Worm (Caenorhabditis elegans) whole organism, early embryonic: ENCODE results near the gene T11F8.5.

Experiments used
- B0310.2 ChIP-seq: sonication (generic microtip); optimal IDR thresholded peaks from 2 replicates; lab custom pipeline; 2016; ENCODE audit warnings: mild to moderate bottlenecking, missing genetic modification characterization, missing compliant biosample characterization
- F13C5.2 ChIP-seq: sonication (generic microtip); optimal IDR thresholded peaks from 2 replicates; lab custom pipeline; 2017; ENCODE audit warnings: mild to moderate bottlenecking, missing genetic modification characterization, inconsistent platforms, missing compliant biosample characterization
- aly-1 ChIP-seq: sonication (generic microtip); optimal IDR thresholded peaks from 2 replicates; lab custom pipeline; 2016; ENCODE audit warnings: missing genetic modification characterization, missing compliant biosample characterization
- ama-1 ChIP-seq: fragments of 150-350 bp; optimal IDR thresholded peaks from 2 replicates; lab custom pipeline; 2014
- ceh-13 ChIP-seq: fragments of 200-800 bp; sonication (Bioruptor generic); optimal IDR thresholded peaks from 2 replicates; lab custom pipeline; 2018; ENCODE audit warnings: mild to moderate bottlenecking, missing genetic modification characterization, missing compliant biosample characterization
- ceh-36 ChIP-seq: sonication (generic microtip); optimal IDR thresholded peaks from 2 replicates; lab custom pipeline; 2016; ENCODE audit warnings: missing genetic modification characterization, inconsistent platforms, missing compliant biosample characterization
- ets-7 ChIP-seq: sonication (generic microtip); optimal IDR thresholded peaks from 2 replicates; lab custom pipeline; 2016; ENCODE audit warnings: missing genotype, missing genetic modification characterization, missing compliant biosample characterization
- flt-1 ChIP-seq: fragments of 200-800 bp; sonication (Bioruptor generic); IDR thresholded peaks from 2 replicates; pipeline ENCODE4 v1.3.6; 2022; ENCODE audit warnings: missing genetic modification characterization, missing compliant biosample characterization
- hmbx-1 ChIP-seq: sonication (generic microtip); optimal IDR thresholded peaks from 2 replicates; lab custom pipeline; 2016; ENCODE audit warnings: mild to moderate bottlenecking, missing genetic modification characterization, missing compliant biosample characterization
- hmg-4 ChIP-seq: fragments of 200-800 bp; sonication (Bioruptor generic); optimal IDR thresholded peaks from 2 replicates; lab custom pipeline; 2018; ENCODE audit warnings: mild to moderate bottlenecking, missing genetic modification characterization, missing compliant biosample characterization
- hnd-1 ChIP-seq: sonication (generic microtip); optimal IDR thresholded peaks from 2 replicates; lab custom pipeline; 2016; ENCODE audit warnings: missing genetic modification characterization, missing compliant biosample characterization
- pes-1 ChIP-seq: fragments of 200-800 bp; sonication (Bioruptor generic); IDR thresholded peaks from 2 replicates; pipeline ENCODE4 v1.3.6; 2022; ENCODE audit warnings: missing genetic modification reagents, missing genetic modification characterization, missing compliant biosample characterization
- scrt-1 ChIP-seq: fragments of 200-800 bp; sonication (Bioruptor generic); IDR thresholded peaks from 2 replicates; pipeline ENCODE4 v1.3.6; 2022; ENCODE audit warnings: missing genetic modification characterization, missing compliant biosample characterization
- sea-1 ChIP-seq: fragments of 200-800 bp; sonication (Bioruptor generic); conservative IDR thresholded peaks from 2 replicates; pipeline ENCODE4 v1.3.6; 2022; ENCODE audit warnings: missing genetic modification characterization, missing compliant biosample characterization
- tbx-11 ChIP-seq: fragments of 200-800 bp; sonication (Bioruptor generic); IDR thresholded peaks from 2 replicates; pipeline ENCODE4 v1.3.6; 2022; ENCODE audit warnings: missing genetic modification characterization, missing compliant biosample characterization
- tbx-37 ChIP-seq: fragments of 200-800 bp; sonication (Bioruptor generic); conservative IDR thresholded peaks from 2 replicates; pipeline ENCODE4 v1.3.6; 2022; ENCODE audit warnings: missing genetic modification reagents, missing genetic modification characterization, missing compliant biosample characterization
- tra-4 ChIP-seq: sonication (generic microtip); optimal IDR thresholded peaks from 2 replicates; lab custom pipeline; 2017; ENCODE audit warnings: missing genetic modification characterization, missing compliant biosample characterization

T11F8.5 gene

ce11 chrIV:5493692-5494091 lies 10.9 kb downstream of the T11F8.5 start, which contains the start of gene B0273.1:
B0273.1 (plus strand) TSS chrIV:5493992.
- TF ChIP-seq ceh-36 (tag; lab: Kevin White, UChicago): no peak
- no peak for TF ChIP-seq sea-1 (GFP tag; lab: Robert Waterston, UW)
- TF ChIP-seq ama-1 (lab: Kevin White, UChicago): no peak
- TF ChIP-seq F13C5.2 (tag; lab: Kevin White, UChicago): no peak
- TF ChIP-seq hnd-1: no peak
- TF ChIP-seq flt-1 (GFP tag; lab: Robert Waterston, UW): no peak
- no peak for TF ChIP-seq pes-1 (GFP tag; lab: Robert Waterston, UW)
- TF ChIP-seq scrt-1 (GFP tag; lab: Robert Waterston, UW): no peak
- TF ChIP-seq ets-7 (tag; lab: Kevin White, UChicago): no peak
- no peak for TF ChIP-seq hmg-4
- no peak for TF ChIP-seq hmbx-1 (tag; lab: Kevin White, UChicago)

- TF ChIP-seq tra-4 (tag; lab: Kevin White, UChicago) (no peak), hnd-1 (no peak), tbx-37 (GFP tag; lab: Robert Waterston, UW) (no peak), ceh-13 (GFP tag; lab: Kevin White, UChicago) (no peak)
Observed at ce11 chrIV:5494099-5494498, 11.3 kb downstream of the T11F8.5 start.

- TF ChIP-seq ets-7 (tag; lab: Kevin White, UChicago) (no peak), tra-4 (tag; lab: Kevin White, UChicago) (no peak), hmbx-1 (tag; lab: Kevin White, UChicago) (no peak)
Observed at ce11 chrIV:5501414-5501813, 18.6 kb downstream of the T11F8.5 start.

ce11 chrIV:5502610-5503009 lies 19.8 kb downstream of the T11F8.5 start:
- TF ChIP-seq B0310.2 (tag; lab: Kevin White, UChicago): no peak
- TF ChIP-seq pes-1 (GFP tag; lab: Robert Waterston, UW): no peak
- no peak for TF ChIP-seq ets-7 (tag; lab: Kevin White, UChicago)
- TF ChIP-seq tbx-11: no peak
- TF ChIP-seq tbx-37 (GFP tag; lab: Robert Waterston, UW): no peak
- no peak for TF ChIP-seq hmg-4
- TF ChIP-seq hmbx-1 (tag; lab: Kevin White, UChicago): no peak
- no peak for TF ChIP-seq ceh-13 (GFP tag; lab: Kevin White, UChicago)
- TF ChIP-seq flt-1 (GFP tag; lab: Robert Waterston, UW): no peak
- TF ChIP-seq scrt-1 (GFP tag; lab: Robert Waterston, UW): no peak
- TF ChIP-seq ama-1 (lab: Kevin White, UChicago): no peak
- TF ChIP-seq ceh-36 (tag; lab: Kevin White, UChicago): no peak
- TF ChIP-seq tra-4 (tag; lab: Kevin White, UChicago): no peak
- TF ChIP-seq hnd-1: no peak

DNA sequence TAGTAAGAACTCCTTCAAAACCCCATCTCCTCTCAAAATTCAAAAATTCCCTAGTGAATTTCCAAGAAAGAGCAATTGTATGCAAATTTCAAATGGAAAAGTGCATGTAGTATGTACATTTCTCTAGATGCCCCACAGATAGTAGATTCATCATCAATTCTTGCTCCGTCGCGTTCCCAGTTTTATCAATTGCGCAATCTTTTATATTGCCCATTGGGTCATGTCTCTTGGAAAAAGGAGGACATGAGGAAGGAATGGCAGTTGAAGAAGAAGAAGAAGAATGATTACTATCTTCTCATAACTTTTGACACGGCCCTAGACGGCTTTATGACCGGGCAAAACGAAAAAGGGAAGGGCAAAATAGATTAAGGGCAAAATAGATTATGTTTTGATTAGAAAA lies 23.8 kb downstream of the T11F8.5 start:
- TF ChIP-seq flt-1 (GFP tag; lab: Robert Waterston, UW): no peak

DNA sequence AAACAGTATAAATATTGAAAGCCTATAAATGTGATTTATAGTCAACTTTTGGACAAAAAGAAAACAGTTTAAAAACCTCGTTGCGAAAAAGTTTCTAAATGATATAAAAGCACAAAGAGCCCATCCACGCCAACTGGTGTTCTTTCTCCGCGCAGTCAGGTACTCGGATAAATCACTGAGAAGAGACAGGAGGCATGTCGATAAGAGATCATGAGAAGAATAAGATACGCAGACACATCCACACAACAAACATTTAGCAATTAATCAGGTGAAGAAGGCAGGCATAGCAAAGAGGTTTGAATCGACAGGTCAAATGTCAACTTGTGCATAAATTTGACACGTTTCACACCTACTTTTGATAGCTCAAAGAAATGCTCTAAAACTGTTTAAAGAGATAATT lies 24.9 kb downstream of the T11F8.5 start:
- TF ChIP-seq tbx-11 (no peak), hmg-4 (no peak), ceh-36 (tag; lab: Kevin White, UChicago) (no peak), sea-1 (GFP tag; lab: Robert Waterston, UW) (no peak), tbx-37 (GFP tag; lab: Robert Waterston, UW) (no peak), pes-1 (GFP tag; lab: Robert Waterston, UW) (no peak), hmbx-1 (tag; lab: Kevin White, UChicago) (no peak), hnd-1 (no peak), ets-7 (tag; lab: Kevin White, UChicago) (no peak), ama-1 (lab: Kevin White, UChicago) (no peak), tra-4 (tag; lab: Kevin White, UChicago) (no peak), ceh-13 (GFP tag; lab: Kevin White, UChicago) (no peak), aly-1 (tag; lab: Kevin White, UChicago) (no peak), flt-1 (GFP tag; lab: Robert Waterston, UW) (no peak)

DNA sequence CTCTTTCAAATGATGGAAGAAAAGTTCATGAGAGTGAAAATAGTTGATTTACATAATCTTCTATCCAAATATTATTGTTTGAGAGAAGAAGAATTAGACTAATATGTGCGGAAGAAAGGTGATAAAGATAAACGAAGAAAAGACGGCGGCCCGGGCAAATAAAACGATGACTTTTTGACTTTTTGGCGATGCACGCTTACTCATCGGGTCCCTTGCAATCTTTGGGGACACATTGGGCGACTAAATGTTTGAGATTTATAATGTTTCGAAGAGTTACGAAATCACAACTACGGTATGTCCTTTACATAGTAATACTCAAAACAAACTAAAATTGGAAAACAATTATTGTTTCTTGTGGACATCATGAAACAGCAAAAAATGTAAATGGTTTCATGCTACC lies 32.0 kb downstream of the T11F8.5 start:
- TF ChIP-seq tbx-11: no peak
- no peak for TF ChIP-seq scrt-1 (GFP tag; lab: Robert Waterston, UW)
- no peak for TF ChIP-seq tbx-37 (GFP tag; lab: Robert Waterston, UW)
- no peak for TF ChIP-seq ceh-13 (GFP tag; lab: Kevin White, UChicago)
- TF ChIP-seq sea-1 (GFP tag; lab: Robert Waterston, UW): no peak

ce11 chrIV:5519044-5519443 lies 36.2 kb downstream of the T11F8.5 start:
- TF ChIP-seq B0310.2 (tag; lab: Kevin White, UChicago) (no peak), scrt-1 (GFP tag; lab: Robert Waterston, UW) (no peak), tra-4 (tag; lab: Kevin White, UChicago) (no peak), hnd-1 (no peak), hmg-4 (no peak), flt-1 (GFP tag; lab: Robert Waterston, UW) (no peak), ceh-13 (GFP tag; lab: Kevin White, UChicago) (no peak), tbx-11 (no peak), ceh-36 (tag; lab: Kevin White, UChicago) (no peak), tbx-37 (GFP tag; lab: Robert Waterston, UW) (no peak), ama-1 (lab: Kevin White, UChicago) (no peak), aly-1 (tag; lab: Kevin White, UChicago) (no peak), F13C5.2 (tag; lab: Kevin White, UChicago) (no peak), hmbx-1 (tag; lab: Kevin White, UChicago) (no peak), pes-1 (GFP tag; lab: Robert Waterston, UW) (no peak), ets-7 (tag; lab: Kevin White, UChicago) (no peak), sea-1 (GFP tag; lab: Robert Waterston, UW) (no peak)
